Worm (Caenorhabditis elegans): ENCODE measurements around the gene kmo-1.

DNA sequence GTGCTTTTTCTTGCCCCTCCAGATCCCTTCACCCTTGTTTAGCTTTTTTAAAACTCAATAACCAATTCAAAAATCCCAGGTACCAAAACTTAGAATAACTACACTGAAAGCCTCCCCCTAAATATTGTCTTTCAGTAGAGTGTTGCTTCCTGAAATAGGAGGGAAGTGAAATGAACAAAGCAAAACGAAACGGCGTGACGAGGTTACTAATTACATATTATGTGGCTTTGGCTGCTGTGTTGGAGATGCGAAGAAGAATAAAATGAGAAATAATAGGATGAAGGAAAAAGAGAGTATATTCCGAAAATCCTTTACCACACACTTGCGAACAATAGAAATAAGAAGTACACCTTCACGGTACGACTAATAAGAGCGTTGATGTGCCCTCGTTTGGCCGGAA is 34.2 kb downstream of the kmo-1 start:
- TF ChIP-seq lin-39 (tag; optimal IDR thresholded peaks at IDR 0.05) (no peak), unc-62 (GFP tag; optimal IDR thresholded peaks at IDR 0.05 in 1 of 2) (no peak), unc-62 (tag; optimal IDR thresholded peaks at IDR 0.05) (no peak)
